Fruit fly (Drosophila melanogaster) whole organism, embryonic: ENCODE data around the gene hry.

Experiments used
- Bteb2 ChIP-seq: fragments of 200-800 bp; sonication (Bioruptor generic); optimal IDR thresholded peaks from 2 replicates; lab custom pipeline; 2016; ENCODE audit warnings: missing biosample characterization, missing genetic modification characterization
- CG10267 ChIP-seq: fragments of 200-800 bp; sonication (Bioruptor generic); optimal IDR thresholded peaks from 2 replicates; lab custom pipeline; 2018; ENCODE audit warnings: missing biosample characterization, mild to moderate bottlenecking, missing genetic modification characterization, moderate library complexity
- CG11560 ChIP-seq: fragments of 200-800 bp; sonication (Bioruptor generic); IDR thresholded peaks from 3 replicates; pipeline ENCODE4 v1.3.6; 2022; ENCODE audit warnings: missing biosample characterization, missing genetic modification characterization
- CG14710 ChIP-seq: fragments of 200-800 bp; sonication (Bioruptor generic); optimal IDR thresholded peaks from 3 replicates; lab custom pipeline; 2019; ENCODE audit warnings: missing biosample characterization, mild to moderate bottlenecking, missing genetic modification characterization, moderate library complexity
- CG15269 ChIP-seq: fragments of 200-800 bp; sonication (Bioruptor generic); optimal IDR thresholded peaks from 2 replicates; lab custom pipeline; 2018; ENCODE audit warnings: missing biosample characterization, mild to moderate bottlenecking, missing genetic modification characterization, moderate library complexity
- CG15601 ChIP-seq: fragments of 200-800 bp; sonication (Bioruptor generic); optimal IDR thresholded peaks from 3 replicates; lab custom pipeline; 2019; ENCODE audit warnings: missing biosample characterization, mild to moderate bottlenecking, missing genetic modification characterization, moderate library complexity
- CG15696 ChIP-seq: fragments of 200-800 bp; sonication (Bioruptor generic); optimal IDR thresholded peaks from 2 replicates; lab custom pipeline; 2019; ENCODE audit warnings: missing biosample characterization, mild to moderate bottlenecking, missing genetic modification characterization, moderate library complexity
- CG16815 ChIP-seq: fragments of 200-800 bp; sonication (Bioruptor generic); optimal IDR thresholded peaks from 3 replicates; lab custom pipeline; 2017; ENCODE audit warnings: missing biosample characterization, mild to moderate bottlenecking, missing genetic modification characterization
- CG1832 ChIP-seq: fragments of 200-800 bp; sonication (Bioruptor generic); optimal IDR thresholded peaks from 2 replicates; lab custom pipeline; 2017; ENCODE audit warnings: missing biosample characterization, mild to moderate bottlenecking, missing genetic modification characterization, inconsistent platforms
- CG18476 ChIP-seq: fragments of 200-800 bp; sonication (Bioruptor generic); optimal IDR thresholded peaks from 2 replicates; lab custom pipeline; 2016; ENCODE audit warnings: missing biosample characterization, mild to moderate bottlenecking, missing genetic modification characterization
- CG2129 ChIP-seq: fragments of 200-800 bp; sonication (Bioruptor generic); IDR thresholded peaks from 2 replicates; pipeline ENCODE4 v1.3.6; 2022; ENCODE audit warnings: missing biosample characterization, missing genetic modification characterization; ENCODE audit not compliant: partially characterized antibody
- CG3407 ChIP-seq: fragments of 200-800 bp; sonication (Bioruptor generic); optimal IDR thresholded peaks from 2 replicates; lab custom pipeline; 2018; ENCODE audit warnings: missing biosample characterization, mild to moderate bottlenecking, missing genetic modification characterization
- CG4328 ChIP-seq: fragments of 200-800 bp; sonication (Bioruptor generic); optimal IDR thresholded peaks from 3 replicates; lab custom pipeline; 2017; ENCODE audit warnings: missing biosample characterization, missing genetic modification reagents, missing genetic modification characterization
- CG7928 ChIP-seq: fragments of 200-800 bp; sonication (Bioruptor generic); optimal IDR thresholded peaks from 2 replicates; lab custom pipeline; 2017; ENCODE audit warnings: missing biosample characterization, mild to moderate bottlenecking, missing genetic modification characterization
- CG7963 ChIP-seq: fragments of 200-800 bp; sonication (Bioruptor generic); IDR thresholded peaks from 3 replicates; pipeline ENCODE4 v1.3.6; 2022; ENCODE audit warnings: missing biosample characterization, missing genetic modification characterization; ENCODE audit not compliant: partially characterized antibody
- CG8281 ChIP-seq: fragments of 200-800 bp; sonication (Bioruptor generic); optimal IDR thresholded peaks from 2 replicates; lab custom pipeline; 2018; ENCODE audit warnings: missing biosample characterization, mild to moderate bottlenecking, missing genetic modification characterization, moderate library complexity
- Camta ChIP-seq: fragments of 200-800 bp; sonication (Bioruptor generic); optimal IDR thresholded peaks from 2 replicates; lab custom pipeline; 2016; ENCODE audit warnings: missing biosample characterization, missing genetic modification characterization
- Chrac-16 ChIP-seq: fragments of 200-800 bp; sonication (Bioruptor generic); optimal IDR thresholded peaks from 3 replicates; lab custom pipeline; 2016; ENCODE audit warnings: missing biosample characterization, missing genetic modification characterization
- Dp ChIP-seq: fragments of 200-800 bp; sonication (Bioruptor generic); optimal IDR thresholded peaks from 2 replicates; lab custom pipeline; 2018; ENCODE audit warnings: missing biosample characterization, mild to moderate bottlenecking, missing genetic modification characterization, moderate library complexity
- Dref ChIP-seq: fragments of 200-800 bp; sonication (Bioruptor generic); IDR thresholded peaks from 2 replicates; pipeline ENCODE4 v1.3.6; 2022; ENCODE audit warnings: missing biosample characterization, missing genetic modification characterization
- Fer1 ChIP-seq: fragments of 200-800 bp; sonication (Bioruptor generic); optimal IDR thresholded peaks from 2 replicates; lab custom pipeline; 2017; ENCODE audit warnings: missing biosample characterization, mild to moderate bottlenecking, missing genetic modification characterization
- Fer3 ChIP-seq: fragments of 200-800 bp; sonication (Bioruptor generic); optimal IDR thresholded peaks from 2 replicates; lab custom pipeline; 2018; ENCODE audit warnings: missing biosample characterization, mild to moderate bottlenecking, missing genetic modification characterization, moderate library complexity
- Gsc ChIP-seq: fragments of 200-800 bp; sonication (Bioruptor generic); IDR thresholded peaks from 2 replicates; pipeline ENCODE4 v1.3.6; 2022; ENCODE audit warnings: missing biosample characterization, missing genetic modification characterization
- HHEX ChIP-seq: fragments of 200-800 bp; sonication (Bioruptor generic); optimal IDR thresholded peaks from 3 replicates; lab custom pipeline; 2017; ENCODE audit warnings: missing biosample characterization, mild to moderate bottlenecking, missing genetic modification characterization, missing genetic modification reagents
- HLH4C ChIP-seq: fragments of 200-800 bp; sonication (Bioruptor generic); IDR thresholded peaks from 3 replicates; pipeline ENCODE4 v1.3.6; 2022; ENCODE audit warnings: missing biosample characterization, missing genetic modification characterization; ENCODE audit not compliant: partially characterized antibody
- Hey ChIP-seq: fragments of 200-800 bp; sonication (Bioruptor generic); optimal IDR thresholded peaks from 3 replicates; lab custom pipeline; 2018; ENCODE audit warnings: missing biosample characterization, mild to moderate bottlenecking, missing genetic modification characterization
- Hmx ChIP-seq: fragments of 200-800 bp; sonication (Bioruptor generic); optimal IDR thresholded peaks from 2 replicates; lab custom pipeline; 2016; ENCODE audit warnings: missing biosample characterization, missing genetic modification characterization
- Neu2 ChIP-seq: fragments of 200-800 bp; sonication (Bioruptor generic); optimal IDR thresholded peaks from 3 replicates; lab custom pipeline; 2016; ENCODE audit warnings: missing biosample characterization, missing genetic modification characterization, borderline replicate concordance
- Nf-YB ChIP-seq: fragments of 200-800 bp; sonication (Bioruptor generic); optimal IDR thresholded peaks from 3 replicates; lab custom pipeline; 2019; ENCODE audit warnings: missing biosample characterization, mild to moderate bottlenecking, missing genetic modification characterization, moderate library complexity
- Sox102F ChIP-seq: fragments of 200-800 bp; sonication (Bioruptor generic); optimal IDR thresholded peaks from 2 replicates; lab custom pipeline; 2018; ENCODE audit warnings: missing biosample characterization, mild to moderate bottlenecking, missing genetic modification characterization, moderate library complexity
- Ssrp ChIP-seq: fragments of 200-800 bp; sonication (Bioruptor generic); optimal IDR thresholded peaks from 2 replicates; lab custom pipeline; 2018; ENCODE audit warnings: missing biosample characterization, mild to moderate bottlenecking, missing genetic modification characterization, moderate library complexity
- Taf1 ChIP-seq: fragments of 200-800 bp; sonication (Bioruptor generic); IDR thresholded peaks from 2 replicates; pipeline ENCODE4 v1.3.6; 2022; ENCODE audit warnings: missing biosample characterization, missing genetic modification characterization
- Xrp1 ChIP-seq: fragments of 200-800 bp; sonication (Bioruptor generic); IDR thresholded peaks from 2 replicates; pipeline ENCODE4 v1.3.6; 2022; ENCODE audit warnings: missing biosample characterization, missing genetic modification characterization
- ash1 ChIP-seq: fragments of 200-800 bp; sonication (Bioruptor generic); optimal IDR thresholded peaks from 2 replicates; lab custom pipeline; 2018; ENCODE audit warnings: missing biosample characterization, mild to moderate bottlenecking, missing genetic modification characterization
- chn ChIP-seq: fragments of 200-800 bp; sonication (Bioruptor generic); optimal IDR thresholded peaks from 2 replicates; lab custom pipeline; 2016; ENCODE audit warnings: missing biosample characterization, missing genetic modification characterization
- ci ChIP-seq: fragments of 200-800 bp; sonication (Bioruptor generic); IDR thresholded peaks from 3 replicates; pipeline ENCODE4 v1.3.6; 2022; ENCODE audit warnings: missing biosample characterization, missing genetic modification characterization
- crol ChIP-seq: fragments of 200-800 bp; sonication (Bioruptor generic); IDR thresholded peaks from 2 replicates; pipeline ENCODE4 v1.3.6; 2022; ENCODE audit warnings: missing biosample characterization, missing genetic modification characterization
- cwo ChIP-seq: fragments of 200-800 bp; sonication (Bioruptor generic); optimal IDR thresholded peaks from 3 replicates; lab custom pipeline; 2017; ENCODE audit warnings: missing biosample characterization, missing genetic modification characterization, mild to moderate bottlenecking, moderate library complexity, missing genetic modification reagents
- dati ChIP-seq: fragments of 200-800 bp; sonication (Bioruptor generic); IDR thresholded peaks from 2 replicates; pipeline ENCODE4 v1.3.6; 2022; ENCODE audit warnings: missing biosample characterization, missing genetic modification characterization
- exex ChIP-seq: fragments of 200-800 bp; sonication (Bioruptor generic); optimal IDR thresholded peaks from 4 replicates; lab custom pipeline; 2018; ENCODE audit warnings: missing biosample characterization, mild to moderate bottlenecking, missing genetic modification characterization, moderate library complexity
- her ChIP-seq: fragments of 200-800 bp; sonication (Bioruptor generic); optimal IDR thresholded peaks from 2 replicates; lab custom pipeline; 2016; ENCODE audit warnings: missing biosample characterization, missing genetic modification characterization
- hkb ChIP-seq, 2 experiments: fragments of 200-800 bp in 1 of 2; fragments of >200 bp in 1 of 2; sonication (Bioruptor generic) in 1 of 2; IDR thresholded peaks in 1 of 2; optimal IDR thresholded peaks in 1 of 2; 2 replicates each; pipeline versions ENCODE4 v1.3.6 to Lab custom; 2017 to 2022; ENCODE audit warnings: missing biosample characterization in 1 of 2, missing genetic modification characterization in 1 of 2
- jing ChIP-seq: fragments of 200-800 bp; sonication (Bioruptor generic); optimal IDR thresholded peaks from 2 replicates; lab custom pipeline; 2018; ENCODE audit warnings: missing biosample characterization, mild to moderate bottlenecking, missing genetic modification characterization
- onecut ChIP-seq: fragments of 200-800 bp; sonication (Bioruptor generic); IDR thresholded peaks from 2 replicates; pipeline ENCODE4 v1.3.6; 2022; ENCODE audit warnings: missing biosample characterization, missing genetic modification characterization
- otp ChIP-seq: fragments of 200-800 bp; sonication (Bioruptor generic); IDR thresholded peaks from 3 replicates; pipeline ENCODE4, ENCODE4 v1.3.6; 2022; ENCODE audit warnings: missing biosample characterization, missing genetic modification characterization
- phol ChIP-seq: fragments of 200-800 bp; sonication (Bioruptor generic); optimal IDR thresholded peaks from 3 replicates; lab custom pipeline; 2018; ENCODE audit warnings: missing biosample characterization, mild to moderate bottlenecking, missing genetic modification characterization, moderate library complexity
- sim ChIP-seq: fragments of 200-800 bp; sonication (Bioruptor generic); IDR thresholded peaks from 2 replicates; pipeline ENCODE4 v1.3.6; 2022; ENCODE audit warnings: missing biosample characterization, missing genetic modification characterization
- slou ChIP-seq: fragments of 200-800 bp; sonication (Bioruptor generic); optimal IDR thresholded peaks from 3 replicates; lab custom pipeline; 2016; ENCODE audit warnings: missing biosample characterization, missing genetic modification characterization
- sqz ChIP-seq: fragments of 200-800 bp; sonication (Bioruptor generic); optimal IDR thresholded peaks from 3 replicates; lab custom pipeline; 2018; ENCODE audit warnings: missing biosample characterization, mild to moderate bottlenecking, missing genetic modification characterization
- unpg ChIP-seq: fragments of 200-800 bp; sonication (Bioruptor generic); optimal IDR thresholded peaks from 3 replicates; lab custom pipeline; 2018; ENCODE audit warnings: missing biosample characterization, mild to moderate bottlenecking, missing genetic modification characterization, moderate library complexity

Gene hry

DNA sequence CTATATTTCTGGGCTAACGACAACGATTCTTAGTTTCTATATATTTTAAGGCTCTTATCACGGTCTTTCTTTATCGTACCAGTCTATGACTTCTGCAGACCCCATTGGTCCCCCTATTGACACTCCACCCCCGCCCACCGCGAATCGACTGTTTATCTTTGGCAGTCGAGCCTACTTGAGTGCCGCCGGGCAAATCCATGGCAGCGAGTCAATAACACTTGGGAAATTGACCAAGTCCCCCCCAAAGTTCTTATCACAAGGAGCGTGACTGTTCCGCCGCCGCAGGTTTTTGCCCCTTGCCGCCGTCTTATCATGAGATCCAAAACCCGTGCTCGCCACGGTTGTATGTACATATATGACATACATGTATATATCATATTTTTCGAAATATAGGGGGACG is 24.1 kb downstream of the hry start (continued):
- TF ChIP-seq CG18476 (no peak), exex (tag; lab: Kevin White, UChicago) (peak; percentile 83), CG7963 (GFP tag; lab: Robert Waterston, UW) (no peak), CG15601 (tag; lab: Kevin White, UChicago) (peak; percentile 20), Neu2 (GFP tag; lab: Kevin White, UChicago) (no peak), sim (GFP tag; lab: Robert Waterston, UW) (0 out of 2 replicates have a peak, but pooled peaks have one; percentile 6), CG15269 (no peak), CG4328 (GFP tag; lab: Kevin White, UChicago) (peak; percentile 26), slou (GFP tag; lab: Kevin White, UChicago) (no peak), ash1 (GFP tag; lab: Kevin White, UChicago) (no peak), onecut (GFP tag; lab: Robert Waterston, UW) (peak; percentile 34; the same call in 1 of the 2 replicates), dati (GFP tag; lab: Robert Waterston, UW) (no peak), Hey (tag; lab: Kevin White, UChicago) (peak; percentile 88), Fer1 (no peak), phol (no peak), crol (GFP tag; lab: Robert Waterston, UW) (peak; percentile 83), Dref (GFP tag; lab: Robert Waterston, UW) (no peak), hkb (optimal IDR thresholded peaks at IDR 0.05; lab: Kevin White, UChicago) (no peak), hkb (GFP tag; IDR thresholded peaks at IDR 0.05; lab: Robert Waterston, UW) (no peak), CG14710 (tag; lab: Kevin White, UChicago) (no peak), her (GFP tag; lab: Kevin White, UChicago) (no peak), Xrp1 (GFP tag; lab: Robert Waterston, UW) (peak; percentile 54), Camta (no peak), Fer3 (tag; lab: Kevin White, UChicago) (no peak), unpg (GFP tag; lab: Kevin White, UChicago) (no peak), CG15696 (tag; lab: Kevin White, UChicago) (peak; percentile 59), CG2129 (GFP tag; lab: Robert Waterston, UW) (no peak), Gsc (no peak), CG10267 (tag; lab: Kevin White, UChicago) (no peak), Chrac-16 (no peak), HLH4C (GFP tag; lab: Robert Waterston, UW) (no peak), CG8281 (tag; lab: Kevin White, UChicago) (peak; percentile 56), Taf1 (no peak), jing (GFP tag; lab: Kevin White, UChicago) (no peak), Bteb2 (GFP tag; lab: Kevin White, UChicago) (no peak), CG1832 (GFP tag; lab: Kevin White, UChicago) (no peak), otp (peak; percentile 61; the same call in 1 of the 3 replicates), CG7928 (peak; percentile 1), CG16815 (GFP tag; lab: Kevin White, UChicago) (no peak), Sox102F (GFP tag; lab: Kevin White, UChicago) (no peak), HHEX (GFP tag; lab: Kevin White, UChicago) (peak; percentile 21), Hmx (GFP tag; lab: Kevin White, UChicago) (no peak), CG11560 (tag; lab: Robert Waterston, UW) (no peak), Dp (GFP tag; lab: Kevin White, UChicago) (no peak), Ssrp (tag; lab: Kevin White, UChicago) (no peak), ci (GFP tag; lab: Robert Waterston, UW) (peak; percentile 41; the same call in 1 of the 3 replicates), CG3407 (GFP tag; lab: Kevin White, UChicago) (peak; percentile 15), cwo (GFP tag; lab: Kevin White, UChicago) (peak; percentile 99), chn (no peak), Nf-YB (GFP tag; lab: Kevin White, UChicago) (peak; percentile 64), sqz (no peak)
